Fruit fly (Drosophila melanogaster): ENCODE results near the gene Nedd8.

Nedd8 gene

DNA sequence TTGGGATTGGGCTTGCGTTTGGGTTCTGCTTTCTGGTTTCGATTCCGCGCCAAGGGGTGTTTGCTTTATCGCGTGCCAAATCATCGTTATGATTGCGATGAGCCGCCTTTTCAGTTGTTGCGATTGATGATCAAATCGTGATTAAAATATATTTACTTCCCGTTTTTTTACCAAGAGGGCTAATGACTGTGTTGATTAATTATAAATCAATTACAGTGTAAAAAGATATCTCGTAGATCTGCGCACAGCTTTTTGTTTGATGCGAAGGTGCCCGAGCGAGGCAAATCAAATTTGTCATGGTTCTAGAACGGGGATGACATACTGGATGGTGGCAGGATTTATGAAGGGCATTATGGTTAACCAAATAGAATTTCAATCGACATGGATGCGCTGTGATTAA, 17.8 kb downstream of the Nedd8 start (continued):
- no peak for TF ChIP-seq sna (GFP tag; IDR thresholded peaks at IDR 0.05; ENCODE audit: partially characterized antibody)
- TF ChIP-seq pzg (GFP tag; optimal IDR thresholded peaks at IDR 0.05) = no peak
- no peak for TF ChIP-seq Hsf (GFP tag; optimal IDR thresholded peaks at IDR 0.05)

DNA sequence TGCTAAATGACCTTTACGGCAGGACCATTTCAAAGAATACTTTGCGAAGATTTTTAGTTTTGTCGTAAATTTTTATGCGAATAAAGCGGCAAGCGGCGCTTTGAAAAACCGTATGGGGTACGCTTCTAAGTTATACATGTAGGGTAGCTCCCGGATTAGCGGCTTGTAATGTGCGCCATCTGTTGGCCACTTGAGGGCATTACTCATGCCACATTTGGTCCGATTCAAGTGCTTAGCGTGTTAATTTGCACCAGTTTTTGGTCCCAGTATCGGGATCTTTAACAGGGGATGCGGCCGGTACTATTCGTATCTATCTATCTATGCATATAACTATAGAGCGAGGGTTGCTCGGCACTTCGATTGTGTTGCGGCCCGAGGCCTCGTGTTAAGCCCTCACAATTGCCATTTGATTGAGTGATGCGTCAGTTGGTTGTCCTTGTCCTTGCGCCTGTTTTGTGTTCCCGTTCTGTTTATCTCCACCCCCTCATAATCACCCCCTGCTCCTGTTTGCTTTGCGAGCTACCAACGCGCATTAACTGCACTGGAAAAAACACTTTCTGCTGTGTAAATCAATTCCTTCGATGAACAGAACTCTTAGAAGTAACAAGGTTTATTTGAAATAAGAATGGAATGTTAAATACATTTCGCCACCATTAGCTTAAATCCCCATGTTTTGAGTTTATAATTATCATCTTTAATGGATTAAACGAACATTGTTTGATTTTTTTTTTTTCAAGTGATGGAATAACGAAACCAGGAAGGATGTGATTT, 21.1 kb downstream of the Nedd8 start:
- TF ChIP-seq dimm (GFP tag; IDR thresholded peaks at IDR 0.05) (no peak), CG15514 (GFP tag; optimal IDR thresholded peaks at IDR 0.05) (no peak), D (optimal IDR thresholded peaks at IDR 0.05) (no peak), D (GFP tag; optimal IDR thresholded peaks at IDR 0.05) (peak; percentile 29), vnd (GFP tag; IDR thresholded peaks at IDR 0.05; ENCODE audit: partially characterized antibody) (no peak), lola (GFP tag; optimal IDR thresholded peaks at IDR 0.05) (peak in 1 of 3 experiments; percentile 77), danr (GFP tag; IDR thresholded peaks at IDR 0.05) (no peak), kay (GFP tag; optimal IDR thresholded peaks at IDR 0.05) (no peak), fd64A (GFP tag; optimal IDR thresholded peaks at IDR 0.05) (no peak), unpg (GFP tag; optimal IDR thresholded peaks at IDR 0.05) (peak; percentile 48), H2.0 (GFP tag; IDR thresholded peaks at IDR 0.05) (no peak), HHEX (GFP tag; optimal IDR thresholded peaks at IDR 0.05) (no peak), Hr39 (optimal IDR thresholded peaks at IDR 0.05) (no peak), ind (GFP tag; optimal IDR thresholded peaks at IDR 0.05) (no peak), slbo (GFP tag; IDR thresholded peaks at IDR 0.05) (no peak), run (tag; optimal IDR thresholded peaks at IDR 0.05) (no peak), CG2875 (GFP tag; optimal IDR thresholded peaks at IDR 0.05) (no peak), repo (GFP tag; optimal IDR thresholded peaks at IDR 0.05) (no peak), inv (GFP tag; IDR thresholded peaks at IDR 0.05; ENCODE audit: partially characterized antibody) (no peak), Hand (GFP tag; optimal IDR thresholded peaks at IDR 0.05) (no peak), CG11696 (GFP tag; IDR thresholded peaks at IDR 0.05) (no peak), CG7963 (GFP tag; IDR thresholded peaks at IDR 0.05; ENCODE audit: partially characterized antibody) (no peak), CHES-1-like (GFP tag; optimal IDR thresholded peaks at IDR 0.05) (no peak), CG33557 (GFP tag; optimal IDR thresholded peaks at IDR 0.05) (peak; percentile 41), CG10431 (GFP tag; optimal IDR thresholded peaks at IDR 0.05) (no peak), Nf-YC (tag; optimal IDR thresholded peaks at IDR 0.05) (no peak), CG2889 (GFP tag; IDR thresholded peaks at IDR 0.05) (no peak), CG10209 (GFP tag; optimal IDR thresholded peaks at IDR 0.05) (peak; percentile 26), prd (optimal IDR thresholded peaks at IDR 0.05) (no peak), prd (GFP tag; IDR thresholded peaks at IDR 0.05) (no peak), D19A (tag; optimal IDR thresholded peaks at IDR 0.05) (peak; percentile 17), CG17912 (GFP tag; optimal IDR thresholded peaks at IDR 0.05) (no peak), CG18599 (GFP tag; optimal IDR thresholded peaks at IDR 0.05) (peak; percentile 6), CG1832 (GFP tag; optimal IDR thresholded peaks at IDR 0.05) (no peak), hb (GFP tag; IDR thresholded peaks at IDR 0.05; ENCODE audit: partially characterized antibody) (no peak), Kr (GFP tag; optimal IDR thresholded peaks at IDR 0.05) (peak; percentile 38), CoRest (tag; optimal IDR thresholded peaks at IDR 0.05) (peak; percentile 7), pros (GFP tag; optimal IDR thresholded peaks at IDR 0.05) (peak; percentile 73), CG12104 (GFP tag; optimal IDR thresholded peaks at IDR 0.05) (no peak), sna (GFP tag; IDR thresholded peaks at IDR 0.05; ENCODE audit: partially characterized antibody) (no peak), CG2120 (GFP tag; optimal IDR thresholded peaks at IDR 0.05) (no peak), CG8924 (tag; optimal IDR thresholded peaks at IDR 0.05) (peak; percentile 11), CG7271 (tag; optimal IDR thresholded peaks at IDR 0.05) (no peak), croc (GFP tag; conservative IDR thresholded peaks at IDR 0.05) (peak; percentile 22; the same call in 1 of the 3 replicates), CG31365 (tag; optimal IDR thresholded peaks at IDR 0.05) (no peak)

Measured in whole organism, embryonic.